Worm (Caenorhabditis elegans) whole organism, young adult: ENCODE data around the gene F23F1.10.

Source experiments
- B0035.1 ChIP-seq: sonication (generic microtip); optimal IDR thresholded peaks from 2 replicates; lab custom pipeline; 2016; ENCODE audit warnings: missing genetic modification characterization, mild to moderate bottlenecking, missing compliant biosample characterization, missing genotype, missing genetic modification reagents
- C06A6.2 ChIP-seq: fragments of 200-800 bp; sonication (Bioruptor generic); conservative IDR thresholded peaks from 2 replicates; pipeline ENCODE4 v1.3.6; 2022; ENCODE audit warnings: missing genetic modification characterization, missing compliant biosample characterization
- C17E4.6 ChIP-seq: fragments of 200-800 bp; sonication (Bioruptor generic); IDR thresholded peaks from 2 replicates; pipeline ENCODE4 v1.3.6; 2022; ENCODE audit warnings: missing genetic modification reagents, missing genetic modification characterization, missing compliant biosample characterization
- F23B12.7 ChIP-seq: sonication (generic microtip); optimal IDR thresholded peaks from 2 replicates; lab custom pipeline; 2017; ENCODE audit warnings: missing genetic modification characterization, mild to moderate bottlenecking, missing compliant biosample characterization, antibody characterized with exemption, moderate library complexity; ENCODE audit not compliant: insufficient read depth
- F55B11.4 ChIP-seq: sonication (generic microtip); optimal IDR thresholded peaks from 2 replicates; lab custom pipeline; 2016; ENCODE audit warnings: missing compliant biosample characterization, missing genetic modification characterization, borderline replicate concordance; ENCODE audit not compliant: insufficient read depth
- F57A8.1 ChIP-seq: fragments of 200-800 bp; sonication (Bioruptor generic); optimal IDR thresholded peaks from 2 replicates; lab custom pipeline; 2018; ENCODE audit warnings: mild to moderate bottlenecking, missing genetic modification characterization, moderate library complexity, missing compliant biosample characterization
- Y53F4B.3 ChIP-seq: fragments of 200-800 bp; sonication (Bioruptor generic); IDR thresholded peaks from 2 replicates; pipeline ENCODE4 v1.3.6; 2022; ENCODE audit warnings: missing genetic modification reagents, missing genetic modification characterization, missing compliant biosample characterization
- Y56A3A.18 ChIP-seq: fragments of 200-800 bp; sonication (Bioruptor generic); IDR thresholded peaks from 2 replicates; pipeline ENCODE4 v1.3.6; 2022; ENCODE audit warnings: missing genetic modification reagents, missing genetic modification characterization, missing compliant biosample characterization
- Y79H2A.3 ChIP-seq: fragments of 200-800 bp; sonication (Bioruptor generic); conservative IDR thresholded peaks from 2 replicates; pipeline ENCODE4 v1.3.6; 2022; ENCODE audit warnings: missing genetic modification reagents, missing genetic modification characterization, missing compliant biosample characterization
- ZK185.1 ChIP-seq: sonication (generic microtip); optimal IDR thresholded peaks from 2 replicates; lab custom pipeline; 2016; ENCODE audit warnings: mild to moderate bottlenecking, missing genetic modification characterization, missing compliant biosample characterization; ENCODE audit not compliant: poor library complexity, severe bottlenecking
- akir-1 ChIP-seq: fragments of 200-800 bp; sonication (Bioruptor generic); optimal IDR thresholded peaks from 2 replicates; lab custom pipeline; 2018; ENCODE audit warnings: mild to moderate bottlenecking, missing genetic modification characterization, moderate library complexity, missing compliant biosample characterization
- ama-1 ChIP-seq, 3 experiments: fragments of 150-350 bp in 1 of 3; sonication (generic microtip) in 2 of 3; optimal IDR thresholded peaks; 2 replicates each; lab custom pipeline; 2014 to 2018; ENCODE audit warnings: missing biosample characterization in 2 of 3, missing genetic modification characterization in 2 of 3, missing genetic modification reagents in 2 of 3
- atf-7 ChIP-seq: sonication (generic microtip); optimal IDR thresholded peaks from 2 replicates; lab custom pipeline; 2017; ENCODE audit warnings: mild to moderate bottlenecking, missing genetic modification characterization, missing compliant biosample characterization
- cebp-1 ChIP-seq, 2 experiments: fragments of 200-800 bp in 1 of 2; sonication (Bioruptor generic) in 1 of 2; sonication (generic microtip) in 1 of 2; IDR thresholded peaks in 1 of 2; optimal IDR thresholded peaks in 1 of 2; 2 replicates each; pipeline versions ENCODE4 v1.3.6 to Lab custom; 2017 to 2022; ENCODE audit warnings: missing compliant biosample characterization in 2 of 2, missing genetic modification characterization in 2 of 2, mild to moderate bottlenecking in 1 of 2, missing genetic modification reagents in 1 of 2, moderate library complexity in 1 of 2
- ceh-40 ChIP-seq: fragments of 200-800 bp; sonication (Bioruptor generic); IDR thresholded peaks from 2 replicates; pipeline ENCODE4 v1.3.6; 2022; ENCODE audit warnings: missing genetic modification characterization, missing compliant biosample characterization
- die-1 ChIP-seq: sonication (generic microtip); optimal IDR thresholded peaks from 2 replicates; lab custom pipeline; 2016; ENCODE audit warnings: missing genotype, mild to moderate bottlenecking, missing genetic modification characterization, missing compliant biosample characterization
- gei-17 ChIP-seq: fragments of 200-800 bp; sonication (Bioruptor generic); optimal IDR thresholded peaks from 2 replicates; lab custom pipeline; 2018; ENCODE audit warnings: mild to moderate bottlenecking, missing genetic modification characterization, missing compliant biosample characterization
- hmg-20 ChIP-seq: fragments of 200-800 bp; sonication (Bioruptor generic); IDR thresholded peaks from 2 replicates; pipeline ENCODE4 v1.3.6; 2022; ENCODE audit warnings: missing genetic modification reagents, missing genetic modification characterization, missing compliant biosample characterization
- lin-40 ChIP-seq: sonication (generic microtip); optimal IDR thresholded peaks from 2 replicates; lab custom pipeline; 2016; ENCODE audit warnings: missing genetic modification characterization, mild to moderate bottlenecking, missing compliant biosample characterization, missing genotype, missing genetic modification reagents
- lin-54 ChIP-seq: fragments of 200-800 bp; sonication (Bioruptor generic); optimal IDR thresholded peaks from 2 replicates; lab custom pipeline; 2018; ENCODE audit warnings: mild to moderate bottlenecking, missing genetic modification characterization, missing compliant biosample characterization
- lir-1 ChIP-seq: fragments of 200-800 bp; sonication (Bioruptor generic); conservative IDR thresholded peaks from 2 replicates; pipeline ENCODE4 v1.3.6; 2022; ENCODE audit warnings: missing genetic modification reagents, missing genetic modification characterization, missing compliant biosample characterization
- lsy-27 ChIP-seq: sonication (generic microtip); optimal IDR thresholded peaks from 2 replicates; lab custom pipeline; 2017; ENCODE audit warnings: missing genetic modification characterization, mild to moderate bottlenecking, missing compliant biosample characterization, antibody characterized with exemption, missing genotype, borderline replicate concordance; ENCODE audit not compliant: insufficient read depth
- mcd-1 ChIP-seq: fragments of 200-800 bp; sonication (Bioruptor generic); IDR thresholded peaks from 2 replicates; pipeline ENCODE4 v1.3.6; 2022; ENCODE audit warnings: missing genetic modification reagents, missing genetic modification characterization, missing compliant biosample characterization
- nfya-1 ChIP-seq: sonication (generic microtip); optimal IDR thresholded peaks from 2 replicates; lab custom pipeline; 2017; ENCODE audit warnings: antibody characterized with exemption, missing compliant biosample characterization, missing genetic modification characterization, borderline replicate concordance; ENCODE audit not compliant: insufficient read depth
- nhr-179 ChIP-seq: sonication (generic microtip); optimal IDR thresholded peaks from 2 replicates; lab custom pipeline; 2016; ENCODE audit warnings: mild to moderate bottlenecking, missing genetic modification characterization, missing compliant biosample characterization
- nhr-27 ChIP-seq: fragments of 200-800 bp; sonication (Bioruptor generic); optimal IDR thresholded peaks from 2 replicates; lab custom pipeline; 2018; ENCODE audit warnings: mild to moderate bottlenecking, missing genetic modification characterization, moderate library complexity, missing compliant biosample characterization
- nhr-80 ChIP-seq: sonication (generic microtip); optimal IDR thresholded peaks from 2 replicates; lab custom pipeline; 2016; ENCODE audit warnings: missing genetic modification characterization, missing compliant biosample characterization
- nhr-90 ChIP-seq: sonication (generic microtip); optimal IDR thresholded peaks from 2 replicates; lab custom pipeline; 2016; ENCODE audit warnings: missing genotype, mild to moderate bottlenecking, missing genetic modification characterization, missing compliant biosample characterization
- pbrm-1 ChIP-seq: fragments of 200-800 bp; sonication (Bioruptor generic); IDR thresholded peaks from 2 replicates; pipeline ENCODE4 v1.3.6; 2022; ENCODE audit warnings: missing genetic modification reagents, missing genetic modification characterization, missing compliant biosample characterization
- rec-8 ChIP-seq, 2 experiments: sonication (generic microtip); optimal IDR thresholded peaks; 2 replicates each; lab custom pipeline; 2016; ENCODE audit warnings: mild to moderate bottlenecking in 2 of 2, missing genetic modification characterization in 2 of 2, missing genetic modification reagents in 2 of 2, missing genotype in 2 of 2, missing biosample characterization in 1 of 2, missing compliant biosample characterization in 1 of 2, moderate library complexity in 1 of 2
- repo-1 ChIP-seq: sonication (generic microtip); optimal IDR thresholded peaks from 2 replicates; lab custom pipeline; 2017; ENCODE audit warnings: mild to moderate bottlenecking, missing genetic modification characterization, missing compliant biosample characterization
- rpc-1 ChIP-seq, 2 experiments: fragments of 150-350 bp in 1 of 2; sonication (generic microtip) in 1 of 2; optimal IDR thresholded peaks; 2 replicates each; lab custom pipeline; 2014 to 2018; ENCODE audit warnings: missing biosample characterization in 1 of 2, missing genetic modification characterization in 1 of 2, missing genetic modification reagents in 1 of 2, missing genotype in 1 of 2
- tbx-9 ChIP-seq: sonication (generic microtip); optimal IDR thresholded peaks from 2 replicates; lab custom pipeline; 2016; ENCODE audit warnings: borderline replicate concordance, missing genetic modification characterization, inconsistent platforms, missing compliant biosample characterization
- tlf-1 ChIP-seq: fragments of 200-800 bp; sonication (Bioruptor generic); optimal IDR thresholded peaks from 2 replicates; lab custom pipeline; 2018; ENCODE audit warnings: mild to moderate bottlenecking, missing genetic modification characterization, missing compliant biosample characterization
- unc-62 ChIP-seq: fragments of 150-350 bp; optimal IDR thresholded peaks from 2 replicates; lab custom pipeline; 2014; ENCODE audit warnings: missing biosample characterization, missing genetic modification reagents, missing genetic modification characterization
- zim-3 ChIP-seq: sonication (generic microtip); optimal IDR thresholded peaks from 2 replicates; lab custom pipeline; 2017; ENCODE audit warnings: mild to moderate bottlenecking, missing genetic modification characterization, moderate library complexity, missing compliant biosample characterization

F23F1.10 gene

DNA sequence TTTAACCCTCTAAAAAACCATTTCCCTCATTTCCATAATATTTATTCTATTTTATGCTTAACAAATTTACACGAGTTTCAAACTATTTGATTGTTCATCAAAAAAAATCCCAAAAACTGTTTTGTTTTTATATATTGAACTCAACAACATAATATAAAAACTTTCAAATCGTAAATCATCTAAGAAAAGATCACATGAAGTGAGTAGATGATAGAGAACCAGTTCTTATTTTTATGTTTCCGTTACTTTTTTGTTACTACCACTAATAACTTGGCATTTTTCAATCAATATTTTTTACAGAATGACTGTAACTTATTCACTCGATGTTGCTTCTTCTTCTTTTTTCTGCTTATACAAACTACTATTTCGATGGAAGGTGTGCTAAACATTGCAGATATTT lies 29.1 kb downstream of the F23F1.10 start, which contains the start of gene best-3:
TSS of gene best-3 (plus strand) at position 301 of the 400 bp plus-strand sequence.
- TF ChIP-seq ZK185.1 (no peak), F55B11.4 (tag; lab: Kevin White, UChicago) (no peak), nhr-90 (tag; lab: Kevin White, UChicago) (no peak), atf-7 (no peak), F23B12.7 (no peak), lin-40 (tag; lab: Kevin White, UChicago) (no peak), akir-1 (no peak), nhr-80 (tag; lab: Kevin White, UChicago) (no peak), tlf-1 (GFP tag; lab: Kevin White, UChicago) (no peak)
- TF ChIP-seq, all 124 proteins: peak for 0

DNA sequence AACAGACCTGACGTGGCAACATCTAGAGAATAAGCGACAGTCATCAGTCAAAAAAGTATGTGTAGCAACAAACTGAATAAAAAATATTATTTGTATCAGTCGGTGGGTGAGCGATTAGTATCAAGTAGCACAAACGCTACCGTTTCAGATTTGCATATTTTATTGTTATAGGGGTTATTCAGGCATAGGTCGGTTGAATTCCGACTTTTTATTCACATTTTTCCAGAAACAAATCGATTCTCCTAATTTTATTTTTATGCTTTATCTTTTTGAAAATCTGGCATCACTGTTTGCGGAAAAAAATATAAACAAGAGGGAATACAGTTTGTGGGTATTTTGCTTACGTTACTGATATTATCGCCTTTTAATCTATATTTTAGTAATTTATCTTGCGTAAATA lies 30.0 kb downstream of the F23F1.10 start, which contains the start of gene best-4:
TSS of gene best-4 (minus strand) at position 101 of the 400 bp plus-strand sequence.
- TF ChIP-seq C17E4.6 (GFP tag; lab: Robert Waterston, UW), result no peak
- TF ChIP-seq nhr-27 (tag; lab: Kevin White, UChicago), result no peak
- TF ChIP-seq rpc-1 (optimal IDR thresholded peaks at IDR 0.05; lab: Kevin White, UChicago), result no peak
- no peak for TF ChIP-seq rpc-1 (tag; optimal IDR thresholded peaks at IDR 0.05; lab: Kevin White, UChicago)
- no peak for TF ChIP-seq die-1 (tag; lab: Kevin White, UChicago)
- no peak for TF ChIP-seq lsy-27
- no peak for TF ChIP-seq lir-1 (GFP tag; lab: Robert Waterston, UW)
- TF ChIP-seq repo-1 (tag; lab: Kevin White, UChicago), result no peak
- TF ChIP-seq tbx-9 (tag; lab: Kevin White, UChicago), result no peak
- no peak for TF ChIP-seq rec-8 (tag; optimal IDR thresholded peaks at IDR 0.05; lab: Kevin White, UChicago)
- TF ChIP-seq zim-3 (tag; lab: Kevin White, UChicago), result no peak
- TF ChIP-seq F57A8.1 (GFP tag; lab: Kevin White, UChicago), result no peak
- no peak for TF ChIP-seq nhr-179 (tag; lab: Kevin White, UChicago)
- TF ChIP-seq B0035.1 (tag; lab: Kevin White, UChicago), result no peak
- no peak for TF ChIP-seq Y53F4B.3

DNA sequence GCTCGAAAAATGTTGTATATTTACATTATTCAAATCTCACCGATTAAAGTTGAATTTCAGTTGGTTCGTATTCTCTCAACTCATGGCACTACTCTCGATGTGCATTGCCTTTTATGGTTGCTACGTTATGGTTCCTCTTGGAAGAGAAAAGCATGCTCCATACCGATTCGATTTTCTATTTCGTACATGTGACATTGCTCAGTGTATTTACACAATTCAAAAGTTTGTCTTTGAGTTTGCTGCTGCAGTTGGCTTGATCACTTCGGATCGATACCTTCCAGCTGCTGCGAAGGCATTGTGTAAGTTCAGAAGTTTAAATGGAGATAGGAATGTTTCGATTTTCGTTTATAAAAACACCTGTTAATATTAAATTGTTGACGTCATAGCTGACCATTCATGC lies 33.6 kb downstream of the F23F1.10 start:
- no peak for TF ChIP-seq Y79H2A.3 (GFP tag; lab: Robert Waterston, UW)
- no peak for TF ChIP-seq nhr-90 (tag; lab: Kevin White, UChicago)
- TF ChIP-seq ceh-40 (GFP tag; lab: Robert Waterston, UW), result no peak
- TF ChIP-seq mcd-1 (GFP tag; lab: Robert Waterston, UW), result no peak
- no peak for TF ChIP-seq cebp-1 (GFP tag; IDR thresholded peaks at IDR 0.05; lab: Robert Waterston, UW)
- TF ChIP-seq cebp-1 (tag; optimal IDR thresholded peaks at IDR 0.05; lab: Kevin White, UChicago), result no peak
- TF ChIP-seq die-1 (tag; lab: Kevin White, UChicago), result no peak
- TF ChIP-seq B0035.1 (tag; lab: Kevin White, UChicago), result no peak
- no peak for TF ChIP-seq lin-54 (GFP tag; lab: Kevin White, UChicago)
- TF ChIP-seq Y56A3A.18 (GFP tag; lab: Robert Waterston, UW), result no peak
- no peak for TF ChIP-seq C06A6.2
- TF ChIP-seq gei-17 (GFP tag; lab: Kevin White, UChicago), result no peak
- TF ChIP-seq ama-1 (optimal IDR thresholded peaks at IDR 0.05; lab: Kevin White, UChicago), result no peak
- no peak for TF ChIP-seq ama-1 (GFP tag; optimal IDR thresholded peaks at IDR 0.05; lab: Kevin White, UChicago)
- no peak for TF ChIP-seq nfya-1 (tag; lab: Kevin White, UChicago)
- TF ChIP-seq hmg-20 (GFP tag; lab: Robert Waterston, UW), result no peak
- TF ChIP-seq unc-62 (GFP tag; lab: Kevin White, UChicago), result no peak
- no peak for TF ChIP-seq pbrm-1 (GFP tag; lab: Robert Waterston, UW)
